Fruit fly (Drosophila melanogaster) whole organism, embryonic: Measurements from ENCODE around the gene ebi.

Source experiments
- Ada2b ChIP-seq: fragments of 200-800 bp; sonication (Bioruptor generic); IDR thresholded peaks from 2 replicates; pipeline ENCODE4 v1.3.6; 2022; ENCODE audit warnings: missing biosample characterization, missing genetic modification characterization
- Atf3 ChIP-seq: fragments of 200-800 bp; sonication (Bioruptor generic); optimal IDR thresholded peaks from 3 replicates; lab custom pipeline; 2016; ENCODE audit warnings: missing biosample characterization, missing genetic modification characterization
- CG10366 ChIP-seq: fragments of 200-800 bp; sonication (Bioruptor generic); IDR thresholded peaks from 2 replicates; pipeline ENCODE4 v1.3.6; 2022; ENCODE audit warnings: missing biosample characterization, missing genetic modification characterization
- CG10431 ChIP-seq: fragments of 200-800 bp; sonication (Bioruptor generic); optimal IDR thresholded peaks from 3 replicates; lab custom pipeline; 2018; ENCODE audit warnings: missing biosample characterization, mild to moderate bottlenecking, missing genetic modification characterization
- CG11723 ChIP-seq: fragments of 200-800 bp; sonication (Bioruptor generic); optimal IDR thresholded peaks from 2 replicates; lab custom pipeline; 2017; ENCODE audit warnings: missing biosample characterization, mild to moderate bottlenecking, missing genetic modification characterization
- CG1233 ChIP-seq: fragments of 200-800 bp; sonication (Bioruptor generic); optimal IDR thresholded peaks from 4 replicates; lab custom pipeline; 2018; ENCODE audit warnings: missing biosample characterization, mild to moderate bottlenecking, missing genetic modification characterization
- CG13296 ChIP-seq: fragments of 200-800 bp; sonication (Bioruptor generic); optimal IDR thresholded peaks from 3 replicates; lab custom pipeline; 2018; ENCODE audit warnings: missing biosample characterization, mild to moderate bottlenecking, missing genetic modification characterization
- CG14050 ChIP-seq: fragments of 200-800 bp; sonication (Bioruptor generic); IDR thresholded peaks from 3 replicates; pipeline ENCODE4 v1.3.6; 2022; ENCODE audit warnings: missing biosample characterization, missing genetic modification characterization
- CG14667 ChIP-seq: fragments of 200-800 bp; sonication (Bioruptor generic); IDR thresholded peaks from 2 replicates; pipeline ENCODE4 v1.3.6; 2022; ENCODE audit warnings: missing biosample characterization, missing genetic modification characterization
- CG15011 ChIP-seq: fragments of 200-800 bp; sonication (Bioruptor generic); optimal IDR thresholded peaks from 3 replicates; lab custom pipeline; 2018; ENCODE audit warnings: missing biosample characterization, mild to moderate bottlenecking, missing genetic modification characterization
- CG1647 ChIP-seq: fragments of 200-800 bp; sonication (Bioruptor generic); optimal IDR thresholded peaks from 3 replicates; lab custom pipeline; 2016; ENCODE audit warnings: missing biosample characterization, missing genetic modification characterization
- CG16813 ChIP-seq: fragments of 200-800 bp; sonication (Bioruptor generic); IDR thresholded peaks from 3 replicates; pipeline ENCODE4 v1.3.6; 2022; ENCODE audit warnings: missing biosample characterization, missing genetic modification characterization; ENCODE audit not compliant: partially characterized antibody
- CG17568 ChIP-seq: fragments of 200-800 bp; sonication (Bioruptor generic); optimal IDR thresholded peaks from 2 replicates; lab custom pipeline; 2018; ENCODE audit warnings: missing biosample characterization, mild to moderate bottlenecking, missing genetic modification characterization, moderate library complexity
- CG18262 ChIP-seq: fragments of 200-800 bp; optimal IDR thresholded peaks from 3 replicates; lab custom pipeline; 2019; ENCODE audit warnings: missing biosample characterization, mild to moderate bottlenecking, missing genetic modification characterization, moderate library complexity
- CG2202 ChIP-seq: fragments of 200-800 bp; sonication (Bioruptor generic); optimal IDR thresholded peaks from 2 replicates; lab custom pipeline; 2018; ENCODE audit warnings: missing biosample characterization, mild to moderate bottlenecking, missing genetic modification characterization
- CG4404 ChIP-seq: fragments of 200-800 bp; sonication (Bioruptor generic); IDR thresholded peaks from 2 replicates; pipeline ENCODE4 v1.3.6; 2022; ENCODE audit warnings: missing biosample characterization, missing genetic modification characterization
- CG4820 ChIP-seq: fragments of 200-800 bp; sonication (Bioruptor generic); optimal IDR thresholded peaks from 3 replicates; lab custom pipeline; 2016; ENCODE audit warnings: missing biosample characterization, missing genetic modification characterization
- CG6272 ChIP-seq: fragments of 200-800 bp; sonication (Bioruptor generic); IDR thresholded peaks from 2 replicates; pipeline ENCODE4 v1.3.6; 2022; ENCODE audit warnings: missing biosample characterization, missing genetic modification characterization
- CG6813 ChIP-seq: fragments of 200-800 bp; sonication (Bioruptor generic); optimal IDR thresholded peaks from 2 replicates; lab custom pipeline; 2017; ENCODE audit warnings: missing biosample characterization, missing genetic modification characterization, mild to moderate bottlenecking, moderate library complexity, missing genetic modification reagents
- D19B ChIP-seq: fragments of 200-800 bp; sonication (Bioruptor generic); optimal IDR thresholded peaks from 2 replicates; lab custom pipeline; 2017; ENCODE audit warnings: missing biosample characterization, mild to moderate bottlenecking, missing genetic modification characterization
- Dref ChIP-seq: fragments of 200-800 bp; sonication (Bioruptor generic); IDR thresholded peaks from 2 replicates; pipeline ENCODE4 v1.3.6; 2022; ENCODE audit warnings: missing biosample characterization, missing genetic modification characterization
- Hmx ChIP-seq: fragments of 200-800 bp; sonication (Bioruptor generic); optimal IDR thresholded peaks from 2 replicates; lab custom pipeline; 2016; ENCODE audit warnings: missing biosample characterization, missing genetic modification characterization
- Lim3 ChIP-seq: fragments of 200-800 bp; sonication (Bioruptor generic); IDR thresholded peaks from 2 replicates; pipeline ENCODE4 v1.3.6; 2022; ENCODE audit warnings: missing biosample characterization, missing genetic modification characterization
- MBD-R2 ChIP-seq: fragments of 200-800 bp; sonication (Bioruptor generic); IDR thresholded peaks from 2 replicates; pipeline ENCODE4 v1.3.6; 2022; ENCODE audit warnings: missing biosample characterization, missing genetic modification characterization
- Med ChIP-seq: fragments of 200-800 bp; sonication (Bioruptor generic); peaks from one replicate; lab custom pipeline; 2016; ENCODE audit warnings: missing biosample characterization, missing genetic modification characterization, mild to moderate bottlenecking, inconsistent platforms, moderate library complexity
- NK7.1 ChIP-seq: fragments of 200-800 bp; sonication (Bioruptor generic); optimal IDR thresholded peaks from 3 replicates; lab custom pipeline; 2016; ENCODE audit warnings: missing biosample characterization, missing genetic modification characterization
- Oli ChIP-seq: fragments of 200-800 bp; sonication (Bioruptor generic); optimal IDR thresholded peaks from 2 replicates; lab custom pipeline; 2018; ENCODE audit warnings: missing biosample characterization, mild to moderate bottlenecking, missing genetic modification characterization, moderate library complexity
- Ravus ChIP-seq: fragments of 200-800 bp; sonication (Bioruptor generic); IDR thresholded peaks from 2 replicates; pipeline ENCODE4 v1.3.6; 2022; ENCODE audit warnings: missing biosample characterization, missing genetic modification characterization
- Rfx ChIP-seq: fragments of 200-800 bp; sonication (Bioruptor generic); IDR thresholded peaks from 2 replicates; pipeline ENCODE4 v1.3.6; 2022; ENCODE audit warnings: missing biosample characterization, missing genetic modification characterization
- Scr ChIP-seq: fragments of 200-800 bp; sonication (Bioruptor generic); IDR thresholded peaks from 2 replicates; pipeline ENCODE4 v1.3.6; 2022; ENCODE audit warnings: missing biosample characterization, missing genetic modification characterization; ENCODE audit not compliant: partially characterized antibody
- Sox102F ChIP-seq: fragments of 200-800 bp; sonication (Bioruptor generic); optimal IDR thresholded peaks from 2 replicates; lab custom pipeline; 2018; ENCODE audit warnings: missing biosample characterization, mild to moderate bottlenecking, missing genetic modification characterization, moderate library complexity
- TFAM ChIP-seq: fragments of 200-800 bp; sonication (Bioruptor generic); optimal IDR thresholded peaks from 2 replicates; lab custom pipeline; 2017; ENCODE audit warnings: missing biosample characterization, missing genetic modification characterization, inconsistent platforms
- Xrp1 ChIP-seq: fragments of 200-800 bp; sonication (Bioruptor generic); IDR thresholded peaks from 2 replicates; pipeline ENCODE4 v1.3.6; 2022; ENCODE audit warnings: missing biosample characterization, missing genetic modification characterization
- ara ChIP-seq: fragments of 200-800 bp; sonication (Bioruptor generic); IDR thresholded peaks from 2 replicates; pipeline ENCODE4 v1.3.6; 2022; ENCODE audit warnings: missing biosample characterization, missing genetic modification characterization
- ash1 ChIP-seq: fragments of 200-800 bp; sonication (Bioruptor generic); optimal IDR thresholded peaks from 2 replicates; lab custom pipeline; 2018; ENCODE audit warnings: missing biosample characterization, mild to moderate bottlenecking, missing genetic modification characterization
- az2 ChIP-seq: fragments of 200-800 bp; sonication (Bioruptor generic); optimal IDR thresholded peaks from 3 replicates; lab custom pipeline; 2016; ENCODE audit warnings: missing biosample characterization, missing genetic modification characterization
- bcd ChIP-seq: fragments of 200-800 bp; sonication (Bioruptor generic); optimal IDR thresholded peaks from 2 replicates; lab custom pipeline; 2017; ENCODE audit warnings: missing biosample characterization, mild to moderate bottlenecking, missing genetic modification characterization
- cato ChIP-seq: fragments of 200-800 bp; sonication (Bioruptor generic); optimal IDR thresholded peaks from 2 replicates; lab custom pipeline; 2016; ENCODE audit warnings: missing biosample characterization, missing genetic modification characterization, borderline replicate concordance
- dmrt11E ChIP-seq: fragments of 200-800 bp; sonication (Bioruptor generic); optimal IDR thresholded peaks from 3 replicates; lab custom pipeline; 2018; ENCODE audit warnings: missing biosample characterization, mild to moderate bottlenecking, missing genetic modification characterization, moderate library complexity
- dmrt99B ChIP-seq: fragments of 200-800 bp; sonication (Bioruptor generic); optimal IDR thresholded peaks from 2 replicates; lab custom pipeline; 2018; ENCODE audit warnings: missing biosample characterization, mild to moderate bottlenecking, missing genetic modification characterization, moderate library complexity
- eyg ChIP-seq: fragments of 200-800 bp; sonication (Bioruptor generic); optimal IDR thresholded peaks from 3 replicates; lab custom pipeline; 2016; ENCODE audit warnings: missing biosample characterization, missing genetic modification characterization
- gcm ChIP-seq: fragments of 200-800 bp; sonication (Bioruptor generic); optimal IDR thresholded peaks from 2 replicates; lab custom pipeline; 2019; ENCODE audit warnings: missing biosample characterization, mild to moderate bottlenecking, missing genetic modification characterization, moderate library complexity
- inv ChIP-seq: fragments of 200-800 bp; sonication (Bioruptor generic); IDR thresholded peaks from 2 replicates; pipeline ENCODE4 v1.3.6; 2022; ENCODE audit warnings: missing biosample characterization, missing genetic modification characterization; ENCODE audit not compliant: partially characterized antibody
- kni ChIP-seq: fragments of 200-800 bp; sonication (Bioruptor generic); optimal IDR thresholded peaks from 3 replicates; lab custom pipeline; 2017; ENCODE audit warnings: mild to moderate bottlenecking, missing biosample characterization, missing genetic modification reagents, missing genetic modification characterization
- lab ChIP-seq: fragments of 200-800 bp; sonication (Bioruptor generic); optimal IDR thresholded peaks from 3 replicates; lab custom pipeline; 2017; ENCODE audit warnings: missing biosample characterization, missing genetic modification characterization, mild to moderate bottlenecking, moderate library complexity, missing genetic modification reagents
- lmd ChIP-seq: fragments of 200-800 bp; sonication (Bioruptor generic); IDR thresholded peaks from 2 replicates; pipeline ENCODE4 v1.3.6; 2022; ENCODE audit warnings: missing biosample characterization, missing genetic modification characterization
- mld ChIP-seq: fragments of 200-800 bp; sonication (Bioruptor generic); IDR thresholded peaks from 3 replicates; pipeline ENCODE4 v1.3.6; 2022; ENCODE audit warnings: missing biosample characterization, missing genetic modification characterization; ENCODE audit not compliant: partially characterized antibody
- nmo ChIP-seq: fragments of 200-800 bp; sonication (Bioruptor generic); optimal IDR thresholded peaks from 2 replicates; lab custom pipeline; 2018; ENCODE audit warnings: missing biosample characterization, mild to moderate bottlenecking, missing genetic modification characterization, moderate library complexity
- sima ChIP-seq: fragments of 200-800 bp; sonication (Bioruptor generic); optimal IDR thresholded peaks from 2 replicates; lab custom pipeline; 2016; ENCODE audit warnings: missing biosample characterization, missing genetic modification characterization
- stc ChIP-seq: fragments of 200-800 bp; sonication (Bioruptor generic); IDR thresholded peaks from 2 replicates; pipeline ENCODE4 v1.3.6; 2022; ENCODE audit warnings: missing biosample characterization, missing genetic modification characterization
- tio ChIP-seq: fragments of 200-800 bp; sonication (Bioruptor generic); optimal IDR thresholded peaks from 2 replicates; lab custom pipeline; 2017; ENCODE audit warnings: missing biosample characterization, missing genetic modification characterization, inconsistent platforms

ebi gene

dm6 chr2L:382807-383206 lies 32.1 kb upstream of the ebi start (continued):
- TF ChIP-seq Dref (GFP tag; lab: Robert Waterston, UW) (no peak), lmd (GFP tag; lab: Robert Waterston, UW) (0 out of 2 replicates have a peak, but pooled peaks have one; percentile 20), CG17568 (GFP tag; lab: Kevin White, UChicago) (no peak), stc (GFP tag; lab: Robert Waterston, UW) (no peak; the same call in 1 of the 2 replicates), CG2202 (tag; lab: Kevin White, UChicago) (no peak), Sox102F (GFP tag; lab: Kevin White, UChicago) (peak; percentile 25), dmrt99B (tag; lab: Kevin White, UChicago) (no peak), D19B (GFP tag; lab: Kevin White, UChicago) (no peak), az2 (GFP tag; lab: Kevin White, UChicago) (peak; percentile 8), ara (peak; percentile 53; the same call in 1 of the 2 replicates), CG6272 (GFP tag; lab: Robert Waterston, UW) (no peak), sima (GFP tag; lab: Kevin White, UChicago) (no peak), Lim3 (no peak), ash1 (no peak), CG4404 (GFP tag; lab: Robert Waterston, UW) (no peak), CG6813 (GFP tag; lab: Kevin White, UChicago) (no peak), MBD-R2 (no peak), CG10366 (GFP tag; lab: Robert Waterston, UW) (no peak), inv (GFP tag; lab: Robert Waterston, UW) (no peak), CG13296 (no peak), Scr (GFP tag; lab: Robert Waterston, UW) (no peak), Med (GFP tag; lab: Kevin White, UChicago) (peak; percentile 44), CG16813 (GFP tag; lab: Robert Waterston, UW) (no peak), CG4820 (GFP tag; lab: Kevin White, UChicago) (no peak), Rfx (GFP tag; lab: Robert Waterston, UW) (no peak), NK7.1 (GFP tag; lab: Kevin White, UChicago) (no peak), bcd (GFP tag; lab: Kevin White, UChicago) (no peak), CG10431 (no peak), dmrt11E (peak; percentile 40), Ada2b (GFP tag; lab: Robert Waterston, UW) (peak; percentile 26; the same call in 1 of the 2 replicates), cato (GFP tag; lab: Kevin White, UChicago) (no peak), lab (no peak), CG14667 (GFP tag; lab: Robert Waterston, UW) (peak; percentile 27; the same call in 1 of the 2 replicates), kni (GFP tag; lab: Kevin White, UChicago) (no peak), gcm (GFP tag; lab: Kevin White, UChicago) (no peak), Oli (tag; lab: Kevin White, UChicago) (peak; percentile 5), nmo (GFP tag; lab: Kevin White, UChicago) (peak; percentile 10), tio (GFP tag; lab: Kevin White, UChicago) (no peak), CG14050 (GFP tag; lab: Robert Waterston, UW) (no peak), TFAM (GFP tag; lab: Kevin White, UChicago) (no peak), Atf3 (no peak), CG15011 (GFP tag; lab: Kevin White, UChicago) (no peak), CG1647 (GFP tag; lab: Kevin White, UChicago) (no peak), eyg (GFP tag; lab: Kevin White, UChicago) (no peak), Xrp1 (peak; percentile 35; the same call in 1 of the 2 replicates), CG18262 (tag; lab: Kevin White, UChicago) (peak; percentile 21), mld (GFP tag; lab: Robert Waterston, UW) (no peak), CG1233 (GFP tag; lab: Kevin White, UChicago) (no peak), Ravus (GFP tag; lab: Robert Waterston, UW) (no peak), CG11723 (GFP tag; lab: Kevin White, UChicago) (no peak), Hmx (GFP tag; lab: Kevin White, UChicago) (no peak)
